Worm (Caenorhabditis elegans) whole organism, midembryonic: ENCODE results near the gene F13B6.2.

Experiments
- T22C8.4 ChIP-seq: fragments of 200-800 bp; sonication (Bioruptor generic); IDR thresholded peaks from 2 replicates; pipeline ENCODE4 v1.3.6; 2022; ENCODE audit warnings: missing genetic modification characterization, missing compliant biosample characterization
- med-1 ChIP-seq: sonication (generic microtip); optimal IDR thresholded peaks from 2 replicates; lab custom pipeline; 2017; ENCODE audit warnings: missing genetic modification characterization, mild to moderate bottlenecking, missing compliant biosample characterization, antibody characterized with exemption, missing genetic modification reagents; ENCODE audit not compliant: insufficient read depth
- ref-1 ChIP-seq: fragments of 200-800 bp; sonication (Bioruptor generic); conservative IDR thresholded peaks from 2 replicates; pipeline ENCODE4 v1.3.6; 2022; ENCODE audit warnings: missing genetic modification reagents, missing genetic modification characterization, missing compliant biosample characterization
- ztf-29 ChIP-seq: fragments of 200-800 bp; sonication (Bioruptor generic); IDR thresholded peaks from 2 replicates; pipeline ENCODE4 v1.3.6; 2022; ENCODE audit warnings: missing genetic modification reagents, missing genetic modification characterization, missing compliant biosample characterization

DNA sequence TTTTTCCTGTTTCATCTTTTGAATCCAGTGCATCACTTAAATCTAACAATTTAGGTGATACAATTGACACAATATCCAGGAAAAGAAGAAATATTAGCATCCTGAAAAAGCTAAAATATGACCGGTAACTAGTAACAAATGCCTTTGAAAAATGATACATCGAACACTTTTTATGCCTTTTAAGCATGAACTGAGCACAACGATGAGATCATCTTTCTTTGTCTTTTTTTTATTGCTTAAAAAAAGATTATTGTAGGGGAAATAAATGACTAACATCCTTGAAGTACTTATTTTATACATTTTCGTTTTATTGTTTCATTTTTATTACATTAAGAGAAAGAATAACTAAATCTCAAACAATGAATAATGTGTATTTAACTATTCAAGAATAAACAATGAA lies 5.7 kb upstream of the F13B6.2 start, which contains the start of gene F13B6.3:
- TF ChIP-seq med-1 (no peak), ref-1 (no peak), T22C8.4 (GFP tag; lab: Robert Waterston, UW) (no peak), ztf-29 (no peak)
